Fruit fly (Drosophila melanogaster): ENCODE measurements around the gene CG15564.

Gene CG15564

dm6 chr3R:31215830-31216229 is 19.3 kb downstream of the CG15564 start, which contains the start of gene CG15561 (continued):
- TF ChIP-seq CG6254 (GFP tag; optimal IDR thresholded peaks at IDR 0.05), result peak; percentile 100
- no peak for TF ChIP-seq CG3726 (GFP tag; IDR thresholded peaks at IDR 0.05)
- peak; percentile 43 for TF ChIP-seq zen (tag; optimal IDR thresholded peaks at IDR 0.05)
- TF ChIP-seq Hmx (GFP tag; optimal IDR thresholded peaks at IDR 0.05), result no peak
- no peak for TF ChIP-seq Trl (optimal IDR thresholded peaks at IDR 0.05)
- peak; percentile 32 for TF ChIP-seq Trl (GFP tag; optimal IDR thresholded peaks at IDR 0.05)
- no peak for TF ChIP-seq ase (GFP tag; IDR thresholded peaks at IDR 0.05)
- no peak for TF ChIP-seq CG8388 (GFP tag; optimal IDR thresholded peaks at IDR 0.05)
- TF ChIP-seq CG3407 (GFP tag; optimal IDR thresholded peaks at IDR 0.05), result peak; percentile 49
- no peak for TF ChIP-seq CG12744 (GFP tag; optimal IDR thresholded peaks at IDR 0.05)
- TF ChIP-seq Bdp1 (GFP tag; optimal IDR thresholded peaks at IDR 0.05), result peak; percentile 50
- TF ChIP-seq twi (tag; optimal IDR thresholded peaks at IDR 0.05), result no peak
- no peak for TF ChIP-seq ind (GFP tag; optimal IDR thresholded peaks at IDR 0.05)
- TF ChIP-seq Jarid2 (GFP tag; optimal IDR thresholded peaks at IDR 0.05), result no peak
- TF ChIP-seq lbe (GFP tag; optimal IDR thresholded peaks at IDR 0.05), result no peak
- TF ChIP-seq ash1 (GFP tag; optimal IDR thresholded peaks at IDR 0.05), result peak; percentile 16
- TF ChIP-seq pita (GFP tag; optimal IDR thresholded peaks at IDR 0.05), result no peak
- TF ChIP-seq org-1 (GFP tag; optimal IDR thresholded peaks at IDR 0.05), result peak; percentile 7
- peak; percentile 73 for TF ChIP-seq CG17912 (GFP tag; optimal IDR thresholded peaks at IDR 0.05)
- TF ChIP-seq run (tag; optimal IDR thresholded peaks at IDR 0.05), result no peak
- peak; percentile 39 for TF ChIP-seq CG7271 (tag; optimal IDR thresholded peaks at IDR 0.05)
- TF ChIP-seq lmd (GFP tag; IDR thresholded peaks at IDR 0.05), result no peak
- TF ChIP-seq Ets65A (GFP tag), result peak; percentile 91
- peak; percentile 42 for TF ChIP-seq CG13296 (GFP tag; optimal IDR thresholded peaks at IDR 0.05)
- TF ChIP-seq CG7987 (GFP tag; optimal IDR thresholded peaks at IDR 0.05), result peak; percentile 84
- TF ChIP-seq CG9609 (GFP tag; optimal IDR thresholded peaks at IDR 0.05), result peak; percentile 48
- TF ChIP-seq grau (tag; optimal IDR thresholded peaks at IDR 0.05), result no peak
- no peak for TF ChIP-seq zfh1 (GFP tag; IDR thresholded peaks at IDR 0.05)
- no peak for TF ChIP-seq CG17612 (GFP tag; IDR thresholded peaks at IDR 0.05)
- no peak for TF ChIP-seq CG14441 (GFP tag; IDR thresholded peaks at IDR 0.05)
- peak; percentile 89 for TF ChIP-seq B-H2 (GFP tag; optimal IDR thresholded peaks at IDR 0.05)
- peak; percentile 30 for TF ChIP-seq CG10979 (tag; optimal IDR thresholded peaks at IDR 0.05)
- peak; percentile 47 for TF ChIP-seq Meics (GFP tag; optimal IDR thresholded peaks at IDR 0.05)
- peak; percentile 20 for TF ChIP-seq ewg (GFP tag; optimal IDR thresholded peaks at IDR 0.05)
- no peak for TF ChIP-seq bbx (GFP tag; IDR thresholded peaks at IDR 0.05; ENCODE audit: partially characterized antibody)
- TF ChIP-seq CG13424 (tag; optimal IDR thresholded peaks at IDR 0.05), result peak; percentile 57
- TF ChIP-seq CG31224 (GFP tag; IDR thresholded peaks at IDR 0.05), result no peak
- no peak for TF ChIP-seq gcm2 (GFP tag; optimal IDR thresholded peaks at IDR 0.05)
- peak; percentile 15 for TF ChIP-seq slp2 (GFP tag; optimal IDR thresholded peaks at IDR 0.05)
- TF ChIP-seq CG2116 (GFP tag; optimal IDR thresholded peaks at IDR 0.05), result peak; percentile 99
- peak; percentile 27 for TF ChIP-seq CG9876 (GFP tag; optimal IDR thresholded peaks at IDR 0.05)
- TF ChIP-seq NC2β (GFP tag; optimal IDR thresholded peaks at IDR 0.05), result peak; percentile 44
- no peak for TF ChIP-seq CG3281 (GFP tag; optimal IDR thresholded peaks at IDR 0.05)
- no peak for TF ChIP-seq CG9437 (GFP tag; optimal IDR thresholded peaks at IDR 0.05)
- no peak for TF ChIP-seq D19A (tag; optimal IDR thresholded peaks at IDR 0.05)
- TF ChIP-seq Max (GFP tag; optimal IDR thresholded peaks at IDR 0.05), result peak; percentile 84
- no peak for TF ChIP-seq Lpt (GFP tag; optimal IDR thresholded peaks at IDR 0.05)
- TF ChIP-seq D19B (GFP tag; optimal IDR thresholded peaks at IDR 0.05), result peak; percentile 7
- no peak for TF ChIP-seq crc (GFP tag; optimal IDR thresholded peaks at IDR 0.05)
- no peak for TF ChIP-seq CG7745 (tag; optimal IDR thresholded peaks at IDR 0.05)
- TF ChIP-seq eve (GFP tag; optimal IDR thresholded peaks at IDR 0.05), result no peak
- TF ChIP-seq z (GFP tag; IDR thresholded peaks at IDR 0.05), result no peak
- no peak for TF ChIP-seq CG7839 (tag; optimal IDR thresholded peaks at IDR 0.05)

All from whole organism, embryonic.